Worm (Caenorhabditis elegans) whole organism, early embryonic: ENCODE results near the gene tdc-1.

Experiments
- B0310.2 ChIP-seq: sonication (generic microtip); optimal IDR thresholded peaks from 2 replicates; lab custom pipeline; 2016; ENCODE audit warnings: mild to moderate bottlenecking, missing genetic modification characterization, missing compliant biosample characterization
- F13C5.2 ChIP-seq: sonication (generic microtip); optimal IDR thresholded peaks from 2 replicates; lab custom pipeline; 2017; ENCODE audit warnings: mild to moderate bottlenecking, missing genetic modification characterization, inconsistent platforms, missing compliant biosample characterization
- aly-1 ChIP-seq: sonication (generic microtip); optimal IDR thresholded peaks from 2 replicates; lab custom pipeline; 2016; ENCODE audit warnings: missing genetic modification characterization, missing compliant biosample characterization
- ama-1 ChIP-seq: fragments of 150-350 bp; optimal IDR thresholded peaks from 2 replicates; lab custom pipeline; 2014
- ceh-13 ChIP-seq: fragments of 200-800 bp; sonication (Bioruptor generic); optimal IDR thresholded peaks from 2 replicates; lab custom pipeline; 2018; ENCODE audit warnings: mild to moderate bottlenecking, missing genetic modification characterization, missing compliant biosample characterization
- ceh-36 ChIP-seq: sonication (generic microtip); optimal IDR thresholded peaks from 2 replicates; lab custom pipeline; 2016; ENCODE audit warnings: missing genetic modification characterization, inconsistent platforms, missing compliant biosample characterization
- ets-7 ChIP-seq: sonication (generic microtip); optimal IDR thresholded peaks from 2 replicates; lab custom pipeline; 2016; ENCODE audit warnings: missing genotype, missing genetic modification characterization, missing compliant biosample characterization
- flt-1 ChIP-seq: fragments of 200-800 bp; sonication (Bioruptor generic); IDR thresholded peaks from 2 replicates; pipeline ENCODE4 v1.3.6; 2022; ENCODE audit warnings: missing genetic modification characterization, missing compliant biosample characterization
- hmbx-1 ChIP-seq: sonication (generic microtip); optimal IDR thresholded peaks from 2 replicates; lab custom pipeline; 2016; ENCODE audit warnings: mild to moderate bottlenecking, missing genetic modification characterization, missing compliant biosample characterization
- hmg-4 ChIP-seq: fragments of 200-800 bp; sonication (Bioruptor generic); optimal IDR thresholded peaks from 2 replicates; lab custom pipeline; 2018; ENCODE audit warnings: mild to moderate bottlenecking, missing genetic modification characterization, missing compliant biosample characterization
- hnd-1 ChIP-seq: sonication (generic microtip); optimal IDR thresholded peaks from 2 replicates; lab custom pipeline; 2016; ENCODE audit warnings: missing genetic modification characterization, missing compliant biosample characterization
- pes-1 ChIP-seq: fragments of 200-800 bp; sonication (Bioruptor generic); IDR thresholded peaks from 2 replicates; pipeline ENCODE4 v1.3.6; 2022; ENCODE audit warnings: missing genetic modification reagents, missing genetic modification characterization, missing compliant biosample characterization
- scrt-1 ChIP-seq: fragments of 200-800 bp; sonication (Bioruptor generic); IDR thresholded peaks from 2 replicates; pipeline ENCODE4 v1.3.6; 2022; ENCODE audit warnings: missing genetic modification characterization, missing compliant biosample characterization
- sea-1 ChIP-seq: fragments of 200-800 bp; sonication (Bioruptor generic); conservative IDR thresholded peaks from 2 replicates; pipeline ENCODE4 v1.3.6; 2022; ENCODE audit warnings: missing genetic modification characterization, missing compliant biosample characterization
- tbx-11 ChIP-seq: fragments of 200-800 bp; sonication (Bioruptor generic); IDR thresholded peaks from 2 replicates; pipeline ENCODE4 v1.3.6; 2022; ENCODE audit warnings: missing genetic modification characterization, missing compliant biosample characterization
- tbx-37 ChIP-seq: fragments of 200-800 bp; sonication (Bioruptor generic); conservative IDR thresholded peaks from 2 replicates; pipeline ENCODE4 v1.3.6; 2022; ENCODE audit warnings: missing genetic modification reagents, missing genetic modification characterization, missing compliant biosample characterization
- tra-4 ChIP-seq: sonication (generic microtip); optimal IDR thresholded peaks from 2 replicates; lab custom pipeline; 2017; ENCODE audit warnings: missing genetic modification characterization, missing compliant biosample characterization

Gene tdc-1

ce11 chrII:8230976-8231375 lies 39.4 kb upstream of the tdc-1 start, which contains the start of gene M110.9:
Gene M110.9, plus strand, starts transcription at chrII:8231276.
- TF ChIP-seq aly-1 (no peak), flt-1 (GFP tag; lab: Robert Waterston, UW) (no peak), tbx-11 (no peak), pes-1 (GFP tag; lab: Robert Waterston, UW) (no peak), sea-1 (no peak), B0310.2 (tag; lab: Kevin White, UChicago) (no peak), hnd-1 (tag; lab: Kevin White, UChicago) (no peak), ceh-13 (GFP tag; lab: Kevin White, UChicago) (no peak), F13C5.2 (no peak), tra-4 (tag; lab: Kevin White, UChicago) (no peak), tbx-37 (no peak), ceh-36 (tag; lab: Kevin White, UChicago) (no peak), ama-1 (lab: Kevin White, UChicago) (no peak), hmbx-1 (tag; lab: Kevin White, UChicago) (no peak), hmg-4 (GFP tag; lab: Kevin White, UChicago) (no peak), scrt-1 (no peak), ets-7 (tag; lab: Kevin White, UChicago) (no peak)

DNA sequence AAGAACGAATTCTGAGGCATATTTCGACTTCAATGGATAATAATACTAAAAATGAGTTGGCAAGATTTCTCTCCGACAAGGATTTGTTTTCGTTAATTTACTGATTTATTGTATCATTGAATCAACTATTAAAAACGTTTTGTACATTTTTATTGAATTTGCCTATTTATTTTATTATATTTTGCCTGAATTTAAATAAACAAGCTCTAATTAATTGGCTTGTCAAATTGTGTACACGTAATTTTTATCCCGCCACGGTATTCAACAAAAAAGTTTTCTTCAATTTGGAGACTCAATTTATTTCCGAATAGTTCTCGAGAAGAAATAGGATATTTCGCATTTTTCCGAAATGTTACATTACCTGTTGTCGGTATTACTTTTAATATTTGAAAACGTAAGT lies 37.9 kb upstream of the tdc-1 start, which contains the start of gene M110.7:
Gene M110.7 (plus strand): TSS at position 301 of the 400 bp plus-strand sequence.
- TF ChIP-seq ama-1 (lab: Kevin White, UChicago) = no peak
- no peak for TF ChIP-seq hmbx-1 (tag; lab: Kevin White, UChicago)
- no peak for TF ChIP-seq F13C5.2
- TF ChIP-seq sea-1 = no peak
- TF ChIP-seq ceh-36 (tag; lab: Kevin White, UChicago) = no peak
- TF ChIP-seq tbx-11 = no peak
- TF ChIP-seq flt-1 (GFP tag; lab: Robert Waterston, UW) = no peak
- TF ChIP-seq hnd-1 (tag; lab: Kevin White, UChicago) = no peak
- TF ChIP-seq scrt-1 = no peak
- no peak for TF ChIP-seq ceh-13 (GFP tag; lab: Kevin White, UChicago)
- no peak for TF ChIP-seq aly-1
- no peak for TF ChIP-seq hmg-4 (GFP tag; lab: Kevin White, UChicago)
- TF ChIP-seq tra-4 (tag; lab: Kevin White, UChicago) = no peak
- TF ChIP-seq pes-1 (GFP tag; lab: Robert Waterston, UW) = no peak
- TF ChIP-seq tbx-37 = no peak

DNA sequence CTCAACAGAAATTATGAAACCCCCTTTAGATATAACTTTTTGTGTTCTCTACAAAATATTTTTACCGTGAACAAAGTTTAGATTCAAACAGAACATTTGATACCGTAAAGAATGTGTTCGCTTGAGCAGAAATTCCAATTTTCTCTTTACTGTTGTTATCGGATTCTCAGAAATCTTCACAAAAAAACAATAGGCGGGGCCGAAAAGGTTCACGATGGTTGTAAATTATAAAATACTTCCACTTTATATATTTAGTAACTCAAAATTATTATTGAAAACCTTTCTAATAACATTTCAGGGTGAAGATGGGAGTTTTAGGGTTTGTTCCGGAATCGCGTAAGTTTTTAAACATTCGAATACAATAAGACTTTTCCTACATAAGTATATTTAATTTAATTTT lies 32.2 kb upstream of the tdc-1 start, which contains the start of gene nlp-5:
Gene nlp-5 (plus strand): TSS at position 301 of the 400 bp plus-strand sequence.
- TF ChIP-seq tbx-37 = no peak

ce11 chrII:8246476-8246875 lies 23.9 kb upstream of the tdc-1 start, which contains the start of gene F35C11.3:
Gene F35C11.3, plus strand, starts transcription at chrII:8246776.
- no peak for TF ChIP-seq tra-4 (tag; lab: Kevin White, UChicago)
- TF ChIP-seq scrt-1 = no peak
- TF ChIP-seq hmg-4 (GFP tag; lab: Kevin White, UChicago) = no peak
- no peak for TF ChIP-seq ceh-13 (GFP tag; lab: Kevin White, UChicago)
- no peak for TF ChIP-seq pes-1 (GFP tag; lab: Robert Waterston, UW)
- TF ChIP-seq ets-7 (tag; lab: Kevin White, UChicago) = no peak
- no peak for TF ChIP-seq F13C5.2
- TF ChIP-seq sea-1 = no peak
- TF ChIP-seq tbx-11 = no peak
- no peak for TF ChIP-seq ama-1 (lab: Kevin White, UChicago)
- no peak for TF ChIP-seq hmbx-1 (tag; lab: Kevin White, UChicago)
- TF ChIP-seq tbx-37 = no peak
- TF ChIP-seq ceh-36 (tag; lab: Kevin White, UChicago) = no peak
- no peak for TF ChIP-seq B0310.2 (tag; lab: Kevin White, UChicago)
- TF ChIP-seq hnd-1 (tag; lab: Kevin White, UChicago) = no peak
- no peak for TF ChIP-seq flt-1 (GFP tag; lab: Robert Waterston, UW)
- no peak for TF ChIP-seq aly-1

DNA sequence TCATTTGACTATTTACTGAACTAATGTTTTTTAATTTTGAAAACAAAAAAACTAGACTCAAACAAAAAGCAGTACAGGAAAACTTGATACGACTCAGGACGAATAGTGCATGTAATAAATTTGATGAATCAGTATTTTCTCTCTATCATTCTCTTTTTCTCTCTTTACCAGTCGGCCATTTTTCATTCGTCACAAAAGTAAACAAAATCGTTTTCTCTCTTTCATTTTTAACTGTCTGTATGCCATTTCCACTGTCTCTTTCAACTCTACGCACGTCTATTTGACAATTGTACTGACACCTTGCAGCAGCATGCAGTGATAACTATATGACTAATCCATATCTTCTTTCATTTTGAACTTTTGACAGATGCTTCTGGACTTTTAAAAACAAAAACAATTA lies 21.7 kb upstream of the tdc-1 start, which contains the start of the genes F35C11.2 and F35C11.4:
Gene F35C11.2 (minus strand): TSS at position 90 of the 400 bp plus-strand sequence.
Gene F35C11.4 (plus strand): TSS at position 260 of the 400 bp plus-strand sequence.
- TF ChIP-seq scrt-1 = no peak
- TF ChIP-seq hmg-4 (GFP tag; lab: Kevin White, UChicago) = no peak
- no peak for TF ChIP-seq aly-1
- TF ChIP-seq ama-1 (lab: Kevin White, UChicago) = no peak
- TF ChIP-seq hmbx-1 (tag; lab: Kevin White, UChicago) = no peak
- TF ChIP-seq B0310.2 (tag; lab: Kevin White, UChicago) = no peak
- no peak for TF ChIP-seq sea-1
- no peak for TF ChIP-seq F13C5.2
- no peak for TF ChIP-seq ceh-36 (tag; lab: Kevin White, UChicago)
- TF ChIP-seq pes-1 (GFP tag; lab: Robert Waterston, UW) = no peak
- no peak for TF ChIP-seq tbx-11
- TF ChIP-seq ets-7 (tag; lab: Kevin White, UChicago) = no peak
- no peak for TF ChIP-seq flt-1 (GFP tag; lab: Robert Waterston, UW)
- no peak for TF ChIP-seq tbx-37

DNA sequence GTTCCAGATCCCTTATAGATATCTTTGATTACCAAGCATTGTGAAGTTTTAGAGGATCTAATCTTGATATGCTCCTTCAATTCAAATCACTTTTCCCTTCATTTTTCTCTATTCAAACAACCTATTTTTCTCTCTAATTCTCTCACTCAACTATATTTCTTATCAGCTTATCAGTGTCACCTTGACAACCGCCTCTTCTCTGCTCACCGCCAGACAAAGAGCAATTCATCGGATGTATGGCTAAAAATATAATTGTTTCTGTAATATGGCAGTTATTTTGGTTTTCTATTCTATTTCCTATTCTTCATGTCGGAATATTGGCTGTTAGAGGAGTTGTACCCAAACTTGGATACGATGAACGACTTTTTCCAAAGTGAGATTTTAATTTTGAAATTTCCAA lies 20.7 kb upstream of the tdc-1 start:
- TF ChIP-seq pes-1 (GFP tag; lab: Robert Waterston, UW) = no peak
- TF ChIP-seq ets-7 (tag; lab: Kevin White, UChicago) = no peak
- TF ChIP-seq hmg-4 (GFP tag; lab: Kevin White, UChicago) = no peak
- no peak for TF ChIP-seq flt-1 (GFP tag; lab: Robert Waterston, UW)
- no peak for TF ChIP-seq F13C5.2
- no peak for TF ChIP-seq tra-4 (tag; lab: Kevin White, UChicago)
- no peak for TF ChIP-seq aly-1
- TF ChIP-seq scrt-1 = no peak

ce11 chrII:8253160-8253793 lies 17.1 kb upstream of the tdc-1 start, which contains the start of gene F35C11.5:
Gene F35C11.5, plus strand, starts transcription at chrII:8253743.
- TF ChIP-seq aly-1 = no peak
- TF ChIP-seq B0310.2 (tag; lab: Kevin White, UChicago) = no peak
- no peak for TF ChIP-seq tra-4 (tag; lab: Kevin White, UChicago)
- TF ChIP-seq hmg-4 (GFP tag; lab: Kevin White, UChicago) = no peak
- TF ChIP-seq hnd-1 (tag; lab: Kevin White, UChicago) = no peak
- no peak for TF ChIP-seq F13C5.2
- TF ChIP-seq pes-1 (GFP tag; lab: Robert Waterston, UW) = no peak
- TF ChIP-seq sea-1 = no peak
- no peak for TF ChIP-seq hmbx-1 (tag; lab: Kevin White, UChicago)
- no peak for TF ChIP-seq ets-7 (tag; lab: Kevin White, UChicago)
- TF ChIP-seq ama-1 (lab: Kevin White, UChicago) = no peak
- no peak for TF ChIP-seq tbx-11
